Fruit fly (Drosophila melanogaster) whole organism, adult: ENCODE results near the gene CG10089.

Source experiments
- CG11617 ChIP-seq: fragments of 200-800 bp; sonication (Bioruptor generic); optimal IDR thresholded peaks from 2 replicates; lab custom pipeline; 2017; ENCODE audit warnings: mild to moderate bottlenecking, missing biosample characterization, missing genetic modification reagents, missing genetic modification characterization
- CG12768 ChIP-seq: fragments of 200-800 bp; sonication (Bioruptor generic); optimal IDR thresholded peaks from 2 replicates; lab custom pipeline; 2017; ENCODE audit warnings: missing biosample characterization, missing genetic modification characterization, mild to moderate bottlenecking, moderate library complexity, missing genetic modification reagents
- CG1620 ChIP-seq: fragments of 200-800 bp; sonication (Bioruptor generic); optimal IDR thresholded peaks from 2 replicates; lab custom pipeline; 2016; ENCODE audit warnings: missing biosample characterization, missing genetic modification characterization
- CG7045 ChIP-seq: fragments of 200-800 bp; sonication (Bioruptor generic); optimal IDR thresholded peaks from 2 replicates; lab custom pipeline; 2017; ENCODE audit warnings: missing biosample characterization, mild to moderate bottlenecking, missing genetic modification characterization
- CG7101 ChIP-seq: fragments of 200-800 bp; sonication (Bioruptor generic); optimal IDR thresholded peaks from 2 replicates; lab custom pipeline; 2018; ENCODE audit warnings: missing biosample characterization, mild to moderate bottlenecking, missing genetic modification characterization, moderate library complexity
- Clk ChIP-seq: fragments of 200-800 bp; sonication (Bioruptor generic); optimal IDR thresholded peaks from 2 replicates; lab custom pipeline; 2017; ENCODE audit warnings: missing biosample characterization, missing genetic modification characterization
- Crg-1 ChIP-seq: fragments of 200-800 bp; sonication (Bioruptor generic); optimal IDR thresholded peaks from 2 replicates; lab custom pipeline; 2016; ENCODE audit warnings: missing biosample characterization, missing genetic modification characterization
- Hr96 ChIP-seq: fragments of 200-800 bp; sonication (Bioruptor generic); optimal IDR thresholded peaks from 2 replicates; lab custom pipeline; 2016; ENCODE audit warnings: missing biosample characterization, missing genetic modification characterization
- Mnt ChIP-seq: fragments of 200-800 bp; sonication (Bioruptor generic); optimal IDR thresholded peaks from 2 replicates; lab custom pipeline; 2016; ENCODE audit warnings: missing biosample characterization, mild to moderate bottlenecking, missing genetic modification characterization
- bab1 ChIP-seq: fragments of 200-800 bp; sonication (Bioruptor generic); optimal IDR thresholded peaks from 3 replicates; lab custom pipeline; 2019; ENCODE audit warnings: missing biosample characterization, mild to moderate bottlenecking, missing genetic modification characterization, moderate library complexity
- cnc ChIP-seq, 2 experiments: fragments of >200 bp; optimal IDR thresholded peaks; 2 replicates each; lab custom pipeline; 2017
- ovo ChIP-seq: fragments of 200-800 bp; sonication (Bioruptor generic); optimal IDR thresholded peaks from 2 replicates; lab custom pipeline; 2016; ENCODE audit warnings: missing biosample characterization, missing genetic modification characterization
- pad ChIP-seq: fragments of 200-800 bp; sonication (Bioruptor generic); optimal IDR thresholded peaks from 3 replicates; lab custom pipeline; 2017; ENCODE audit warnings: missing biosample characterization, missing genetic modification characterization, mild to moderate bottlenecking, moderate library complexity, missing genetic modification reagents

DNA sequence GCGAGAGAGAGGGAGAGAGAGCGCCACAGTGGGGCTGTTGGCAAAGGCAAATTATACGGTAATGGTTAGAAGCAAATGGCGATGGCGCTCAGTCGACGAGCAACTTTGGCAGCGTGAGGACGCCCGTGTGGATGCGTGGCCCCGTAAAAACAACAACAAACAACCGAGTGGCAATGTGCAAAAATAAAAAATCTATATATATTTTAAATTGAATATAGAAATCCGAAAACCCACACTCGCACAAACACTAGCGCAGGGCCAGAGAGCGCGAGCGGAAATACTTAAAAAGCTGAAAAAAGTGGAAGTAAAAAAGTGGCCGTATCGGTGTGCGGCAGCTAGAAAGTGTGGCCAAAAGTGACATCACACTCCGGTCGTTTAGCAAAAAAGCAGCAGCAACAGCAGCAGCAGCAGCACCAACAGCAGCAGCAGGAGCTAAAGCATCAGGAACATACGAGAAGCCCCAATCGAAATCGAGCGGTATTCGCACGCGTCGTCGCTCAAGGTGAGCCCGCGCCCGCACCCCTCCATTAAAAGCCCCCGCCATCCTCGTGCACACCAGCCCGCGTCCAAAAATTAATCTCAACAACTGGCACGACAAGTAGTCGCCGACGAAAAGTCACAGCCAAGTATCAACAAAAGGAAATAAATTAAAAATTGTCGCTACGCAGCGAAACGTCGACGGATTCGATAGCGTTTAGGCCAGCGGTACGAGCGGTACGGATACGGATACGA is 3.0 kb upstream of the CG10089 start, which contains the start of gene stv:
- TF ChIP-seq CG1620: no peak
- TF ChIP-seq pad (GFP tag; lab: Kevin White, UChicago): no peak
- TF ChIP-seq Crg-1: no peak
- TF ChIP-seq Mnt (GFP tag; lab: Kevin White, UChicago): no peak
- no peak for TF ChIP-seq bab1
- no peak for TF ChIP-seq CG11617
- no peak for TF ChIP-seq CG12768
- TF ChIP-seq cnc (optimal IDR thresholded peaks at IDR 0.05; lab: Kevin White, UChicago): no peak
- no peak for TF ChIP-seq Clk
- TF ChIP-seq CG7045: no peak
- no peak for TF ChIP-seq ovo (GFP tag; lab: Kevin White, UChicago)
- no peak for TF ChIP-seq Hr96
- TF ChIP-seq CG7101 (tag; lab: Kevin White, UChicago): no peak
